Worm (Caenorhabditis elegans) whole organism, L3 larva: ENCODE data around the gene srv-1.

Experiments
- aly-2 ChIP-seq: fragments of 150-350 bp; optimal IDR thresholded peaks from 2 replicates; lab custom pipeline; 2014; ENCODE audit warnings: missing biosample characterization, missing genetic modification characterization
- ceh-28 ChIP-seq: fragments of 150-350 bp; optimal IDR thresholded peaks from 2 replicates; lab custom pipeline; 2014; ENCODE audit warnings: missing biosample characterization, missing genetic modification reagents, missing genetic modification characterization
- elt-1 ChIP-seq: fragments of 150-350 bp; optimal IDR thresholded peaks from 2 replicates; lab custom pipeline; 2014; ENCODE audit warnings: missing biosample characterization, missing genetic modification characterization
- elt-2 ChIP-seq: sonication (generic microtip); optimal IDR thresholded peaks from 2 replicates; lab custom pipeline; 2016; ENCODE audit warnings: missing genetic modification reagents, mild to moderate bottlenecking, missing genetic modification characterization, missing compliant biosample characterization
- elt-3 ChIP-seq, 3 experiments: fragments of 150-350 bp in 1 of 3; sonication (generic microtip) in 2 of 3; optimal IDR thresholded peaks; 2 replicates in 2 of 3; 4 replicates in 1 of 3; lab custom pipeline; 2014 to 2017; ENCODE audit warnings: missing biosample characterization in 3 of 3, missing genetic modification characterization in 3 of 3
- jun-1 ChIP-seq: fragments of 150-350 bp; optimal IDR thresholded peaks from 2 replicates; lab custom pipeline; 2014; ENCODE audit warnings: missing biosample characterization, missing genetic modification reagents, missing genetic modification characterization
- mml-1 ChIP-seq: fragments of 150-350 bp; sonication (generic microtip); optimal IDR thresholded peaks from 3 replicates; lab custom pipeline; 2014; ENCODE audit warnings: missing biosample characterization, missing genetic modification characterization
- nfya-1 ChIP-seq: sonication (generic microtip); optimal IDR thresholded peaks from 2 replicates; lab custom pipeline; 2017; ENCODE audit warnings: missing genetic modification characterization, mild to moderate bottlenecking, missing compliant biosample characterization, antibody characterized with exemption, moderate library complexity; ENCODE audit not compliant: insufficient read depth
- nhr-11 ChIP-seq: fragments of 150-350 bp; optimal IDR thresholded peaks from 2 replicates; lab custom pipeline; 2014; ENCODE audit warnings: missing biosample characterization, missing genetic modification characterization
- nhr-23 ChIP-seq: fragments of 150-350 bp; optimal IDR thresholded peaks from 2 replicates; lab custom pipeline; 2014; ENCODE audit warnings: missing biosample characterization, missing genetic modification reagents, missing genetic modification characterization
- nhr-25 ChIP-seq: sonication (generic microtip); optimal IDR thresholded peaks from 2 replicates; lab custom pipeline; 2017; ENCODE audit warnings: missing biosample characterization, missing genetic modification characterization
- pqm-1 ChIP-seq: fragments of 150-350 bp; optimal IDR thresholded peaks from 2 replicates; lab custom pipeline; 2017; ENCODE audit warnings: missing biosample characterization, missing genetic modification characterization, inconsistent platforms
- tbx-2 ChIP-seq: sonication (generic microtip); optimal IDR thresholded peaks from 2 replicates; lab custom pipeline; 2016; ENCODE audit warnings: mild to moderate bottlenecking, missing genetic modification characterization, missing compliant biosample characterization
- ztf-11 ChIP-seq: fragments of 150-350 bp; optimal IDR thresholded peaks from 2 replicates; lab custom pipeline; 2014; ENCODE audit warnings: missing biosample characterization, missing genetic modification characterization

srv-1 gene

DNA sequence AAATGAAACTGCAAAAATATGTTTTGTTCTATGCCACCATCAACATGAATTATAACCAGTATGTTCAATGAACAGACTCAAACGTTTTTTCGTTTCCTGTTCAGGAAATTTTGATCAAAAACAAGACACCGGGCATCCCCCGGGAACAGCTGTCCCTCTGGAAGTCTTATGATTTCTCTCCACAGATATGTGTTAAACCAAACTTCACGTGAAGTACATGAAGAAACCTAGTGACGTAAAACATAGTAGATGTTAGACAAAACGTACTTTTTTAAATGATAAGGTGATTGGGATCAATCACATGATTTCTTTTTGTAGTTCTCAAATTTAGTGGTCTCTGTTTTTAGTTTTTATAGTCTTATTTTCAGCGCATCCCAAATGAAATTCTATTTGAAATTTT is 48.3 kb downstream of the srv-1 start:
- TF ChIP-seq jun-1 (tag; lab: Kevin White, UChicago) (peak; percentile 27), nhr-23 (tag; lab: Kevin White, UChicago) (peak; percentile 64), elt-2 (tag; lab: Kevin White, UChicago) (peak; percentile 4), elt-3 (tag; optimal IDR thresholded peaks at IDR 0.05; lab: Kevin White, UChicago) (no peak), elt-1 (tag; lab: Kevin White, UChicago) (no peak), nhr-11 (tag; lab: Kevin White, UChicago) (peak; percentile 54), pqm-1 (peak; percentile 44), nhr-25 (peak; percentile 36), nfya-1 (tag; lab: Kevin White, UChicago) (peak; percentile 1), mml-1 (peak; percentile 33)
- TF ChIP-seq, all 47 proteins: peak for 8

DNA sequence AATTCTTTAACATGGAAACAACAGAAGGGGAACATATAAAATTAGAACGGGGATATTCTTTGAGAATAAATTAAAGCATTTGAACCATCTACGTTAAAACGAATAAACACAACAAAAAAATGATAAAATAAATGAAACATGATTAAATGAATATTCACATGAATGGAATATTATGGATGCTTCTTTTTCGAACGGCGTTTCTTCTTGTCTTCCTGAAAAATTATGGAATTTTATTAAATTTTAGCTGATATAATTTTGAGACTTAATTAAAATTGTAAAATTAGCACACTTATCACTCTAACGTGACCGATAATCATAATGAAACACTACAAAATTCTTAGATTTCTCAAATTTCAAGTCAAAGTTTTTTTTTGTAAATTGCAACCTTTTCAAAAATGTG is 50.4 kb downstream of the srv-1 start:
- no peak for TF ChIP-seq tbx-2 (tag; lab: Kevin White, UChicago)
- no peak for TF ChIP-seq ztf-11 (tag; lab: Kevin White, UChicago)
- TF ChIP-seq nhr-23 (tag; lab: Kevin White, UChicago): peak; percentile 2
- peak; percentile 9 for TF ChIP-seq aly-2 (tag; lab: Kevin White, UChicago)
- peak; percentile 23 for TF ChIP-seq ceh-28
